In genomic region chr3L:10352066-10352957, dm6 we compare ENCODE assay signal across 1 fruit fly cellular context.
A peak's percentile ranks its signal among the peaks of the same experiment; 100 is the strongest.
TF ChIP-seq lines count a peak whose summit lies in the region.

No protein-coding gene starts in this region.

TF ChIP-seq in whole organism, embryonic, 481 proteins besides CTCF, POLR2A, EP300 and RAD21 (continued from another document and continues in another):
- no peak for TF ChIP-seq sc (optimal IDR thresholded peaks at IDR 0.05; lab: Kevin White, UChicago)
- peak; percentile 81 for TF ChIP-seq sc (GFP tag; optimal IDR thresholded peaks at IDR 0.05; lab: Kevin White, UChicago)
- no peak for TF ChIP-seq CHES-1-like (GFP tag; optimal IDR thresholded peaks at IDR 0.05; lab: Kevin White, UChicago)
- TF ChIP-seq CG12391 (tag; optimal IDR thresholded peaks at IDR 0.05; lab: Kevin White, UChicago), result peak; percentile 86
- TF ChIP-seq pzg (GFP tag; optimal IDR thresholded peaks at IDR 0.05; lab: Kevin White, UChicago), result no peak
- peak; percentile 59; the same call in 1 of the 2 replicates for TF ChIP-seq E2f2 (GFP tag; IDR thresholded peaks at IDR 0.05; lab: Robert Waterston, UW)
- peak; percentile 78 for TF ChIP-seq row (GFP tag; IDR thresholded peaks at IDR 0.05; lab: Robert Waterston, UW)
- peak; percentile 88 for TF ChIP-seq Ets65A (GFP tag; lab: Kevin White, UChicago)
- TF ChIP-seq CG14710 (tag; optimal IDR thresholded peaks at IDR 0.05; lab: Kevin White, UChicago), result peak; percentile 88
- TF ChIP-seq tna (GFP tag; IDR thresholded peaks at IDR 0.05; lab: Robert Waterston, UW; ENCODE audit: partially characterized antibody), result no peak
- no peak for TF ChIP-seq CG16813 (GFP tag; IDR thresholded peaks at IDR 0.05; lab: Robert Waterston, UW; ENCODE audit: partially characterized antibody)
- TF ChIP-seq CG2202 (tag; optimal IDR thresholded peaks at IDR 0.05; lab: Kevin White, UChicago), result peak; percentile 68
- TF ChIP-seq CG17385 (GFP tag; optimal IDR thresholded peaks at IDR 0.05; lab: Kevin White, UChicago), result peak; percentile 62
- TF ChIP-seq CG13287 (GFP tag; IDR thresholded peaks at IDR 0.05; lab: Robert Waterston, UW; ENCODE audit: partially characterized antibody), result no peak
- peak; percentile 52 for TF ChIP-seq CG7271 (tag; optimal IDR thresholded peaks at IDR 0.05; lab: Kevin White, UChicago)
- TF ChIP-seq CG31224 (GFP tag; IDR thresholded peaks at IDR 0.05; lab: Robert Waterston, UW), result no peak
- TF ChIP-seq mam (GFP tag; optimal IDR thresholded peaks at IDR 0.05; lab: Kevin White, UChicago), result no peak
- TF ChIP-seq CG10366 (GFP tag; IDR thresholded peaks at IDR 0.05; lab: Robert Waterston, UW), result peak; percentile 46
- TF ChIP-seq CG12769 (tag; optimal IDR thresholded peaks at IDR 0.05; lab: Kevin White, UChicago), result no peak
- TF ChIP-seq da (GFP tag; optimal IDR thresholded peaks at IDR 0.05; lab: Kevin White, UChicago), result no peak
- no peak for TF ChIP-seq slp2 (GFP tag; optimal IDR thresholded peaks at IDR 0.05; lab: Kevin White, UChicago)
- TF ChIP-seq Meics (GFP tag; optimal IDR thresholded peaks at IDR 0.05; lab: Kevin White, UChicago), result peak; percentile 44
- TF ChIP-seq CG13624 (GFP tag; optimal IDR thresholded peaks at IDR 0.05; lab: Kevin White, UChicago), result no peak
- peak; percentile 77 for TF ChIP-seq stc (GFP tag; IDR thresholded peaks at IDR 0.05; lab: Robert Waterston, UW)
- TF ChIP-seq bbx (GFP tag; IDR thresholded peaks at IDR 0.05; lab: Robert Waterston, UW; ENCODE audit: partially characterized antibody), result no peak
- peak; percentile 59 for TF ChIP-seq CG11723 (GFP tag; optimal IDR thresholded peaks at IDR 0.05; lab: Kevin White, UChicago)
- TF ChIP-seq prd (optimal IDR thresholded peaks at IDR 0.05; lab: Kevin White, UChicago), result no peak
- TF ChIP-seq prd (GFP tag; IDR thresholded peaks at IDR 0.05; lab: Robert Waterston, UW), result peak; percentile 79
- peak; percentile 90 for TF ChIP-seq Xrp1 (GFP tag; IDR thresholded peaks at IDR 0.05; lab: Robert Waterston, UW)
- TF ChIP-seq CG9932 (GFP tag; IDR thresholded peaks at IDR 0.05; lab: Robert Waterston, UW), result no peak
- peak; percentile 62 for TF ChIP-seq CG12104 (GFP tag; optimal IDR thresholded peaks at IDR 0.05; lab: Kevin White, UChicago)
- 0 out of 3 replicates have a peak, but pooled peaks have one; percentile 51 for TF ChIP-seq CG2199 (GFP tag; IDR thresholded peaks at IDR 0.05; lab: Robert Waterston, UW)
- peak; percentile 75; the same call in 2 of the 3 replicates for TF ChIP-seq CG3726 (GFP tag; IDR thresholded peaks at IDR 0.05; lab: Robert Waterston, UW)
- TF ChIP-seq tll (GFP tag; optimal IDR thresholded peaks at IDR 0.05; lab: Kevin White, UChicago), result no peak
- TF ChIP-seq Antp (GFP tag; optimal IDR thresholded peaks at IDR 0.05; lab: Kevin White, UChicago), result no peak
- TF ChIP-seq nom (GFP tag; optimal IDR thresholded peaks at IDR 0.05; lab: Kevin White, UChicago), result peak; percentile 97
- TF ChIP-seq CG10462 (GFP tag; optimal IDR thresholded peaks at IDR 0.05; lab: Kevin White, UChicago), result peak; percentile 4
- no peak for TF ChIP-seq CkIIα-i1 (GFP tag; IDR thresholded peaks at IDR 0.05; lab: Robert Waterston, UW)
- peak; percentile 58 for TF ChIP-seq H2.0 (GFP tag; IDR thresholded peaks at IDR 0.05; lab: Robert Waterston, UW)
- peak; percentile 85 for TF ChIP-seq CG2678 (tag; optimal IDR thresholded peaks at IDR 0.05; lab: Kevin White, UChicago)
- peak; percentile 42 for TF ChIP-seq CG17186 (GFP tag; optimal IDR thresholded peaks at IDR 0.05; lab: Kevin White, UChicago)
- peak; percentile 87 for TF ChIP-seq sens (GFP tag; lab: Kevin White, UChicago)
- peak; percentile 44 for TF ChIP-seq Jarid2 (GFP tag; optimal IDR thresholded peaks at IDR 0.05; lab: Kevin White, UChicago)
- TF ChIP-seq so (GFP tag; IDR thresholded peaks at IDR 0.05; lab: Robert Waterston, UW), result peak; percentile 59; the same call in 1 of the 3 replicates
- no peak for TF ChIP-seq Dip2 (GFP tag; IDR thresholded peaks at IDR 0.05; lab: Robert Waterston, UW)
- TF ChIP-seq C15 (GFP tag; IDR thresholded peaks at IDR 0.05; lab: Robert Waterston, UW), result 0 out of 3 replicates have a peak, but pooled peaks have one; percentile 41
- peak; percentile 37 for TF ChIP-seq CG4707 (GFP tag; optimal IDR thresholded peaks at IDR 0.05; lab: Kevin White, UChicago)
- TF ChIP-seq CG6689 (GFP tag; IDR thresholded peaks at IDR 0.05; lab: Robert Waterston, UW), result peak; percentile 81
- no peak for TF ChIP-seq ash1 (GFP tag; optimal IDR thresholded peaks at IDR 0.05; lab: Kevin White, UChicago)
- TF ChIP-seq CG15696 (tag; optimal IDR thresholded peaks at IDR 0.05; lab: Kevin White, UChicago), result peak; percentile 12
- TF ChIP-seq lilli (GFP tag; optimal IDR thresholded peaks at IDR 0.05; lab: Kevin White, UChicago), result no peak
- TF ChIP-seq jigr1 (GFP tag; IDR thresholded peaks at IDR 0.05; lab: Robert Waterston, UW), result 0 out of 3 replicates have a peak, but pooled peaks have one; percentile 37
- TF ChIP-seq CG17328 (GFP tag; IDR thresholded peaks at IDR 0.05; lab: Robert Waterston, UW), result peak; percentile 68
- 0 out of 3 replicates have a peak, but pooled peaks have one; percentile 32 for TF ChIP-seq CG2889 (GFP tag; IDR thresholded peaks at IDR 0.05; lab: Robert Waterston, UW)
- TF ChIP-seq CG11695 (GFP tag; IDR thresholded peaks at IDR 0.05; lab: Robert Waterston, UW), result peak; percentile 73; the same call in 1 of the 3 replicates
- TF ChIP-seq CG11456 (GFP tag; IDR thresholded peaks at IDR 0.05; lab: Robert Waterston, UW), result no peak
- peak; percentile 77 for TF ChIP-seq CG32772 (GFP tag; IDR thresholded peaks at IDR 0.05; lab: Robert Waterston, UW)
- TF ChIP-seq danr (GFP tag; IDR thresholded peaks at IDR 0.05; lab: Robert Waterston, UW), result peak; percentile 58
- peak; percentile 39; the same call in 1 of the 2 replicates for TF ChIP-seq CG11247 (GFP tag; IDR thresholded peaks at IDR 0.05; lab: Robert Waterston, UW)
- no peak for TF ChIP-seq Ets97D (GFP tag; optimal IDR thresholded peaks at IDR 0.05; lab: Kevin White, UChicago)
- no peak for TF ChIP-seq Ravus (GFP tag; IDR thresholded peaks at IDR 0.05; lab: Robert Waterston, UW)
- no peak for TF ChIP-seq Bdp1 (GFP tag; optimal IDR thresholded peaks at IDR 0.05; lab: Kevin White, UChicago)
- peak; percentile 70 for TF ChIP-seq CG18764 (GFP tag; optimal IDR thresholded peaks at IDR 0.05; lab: Kevin White, UChicago)
- TF ChIP-seq mld (GFP tag; IDR thresholded peaks at IDR 0.05; lab: Robert Waterston, UW; ENCODE audit: partially characterized antibody), result no peak
- TF ChIP-seq Chrac-16 (GFP tag; optimal IDR thresholded peaks at IDR 0.05; lab: Kevin White, UChicago), result peak; percentile 47
- TF ChIP-seq scrt (GFP tag; optimal IDR thresholded peaks at IDR 0.05; lab: Kevin White, UChicago), result peak; percentile 40
- peak; percentile 30 for TF ChIP-seq CG17802 (tag; optimal IDR thresholded peaks at IDR 0.05; lab: Kevin White, UChicago)
- peak; percentile 82 for TF ChIP-seq oc (tag; optimal IDR thresholded peaks at IDR 0.05; lab: Kevin White, UChicago)
- TF ChIP-seq pum (GFP tag; optimal IDR thresholded peaks at IDR 0.05; lab: Kevin White, UChicago), result no peak
- peak; percentile 42 for TF ChIP-seq CG17568 (GFP tag; optimal IDR thresholded peaks at IDR 0.05; lab: Kevin White, UChicago)
- TF ChIP-seq kay (GFP tag; optimal IDR thresholded peaks at IDR 0.05; lab: Kevin White, UChicago), result no peak
- peak; percentile 77 for TF ChIP-seq CG10209 (GFP tag; optimal IDR thresholded peaks at IDR 0.05; lab: Kevin White, UChicago)
- no peak for TF ChIP-seq CrebB (tag; optimal IDR thresholded peaks at IDR 0.05; lab: Kevin White, UChicago)
- peak; percentile 82 for TF ChIP-seq az2 (GFP tag; optimal IDR thresholded peaks at IDR 0.05; lab: Kevin White, UChicago)
- TF ChIP-seq Adf1 (GFP tag; IDR thresholded peaks at IDR 0.05; lab: Robert Waterston, UW), result no peak
- TF ChIP-seq HLH3B (GFP tag; IDR thresholded peaks at IDR 0.05; lab: Robert Waterston, UW), result peak; percentile 77
- peak; percentile 71 for TF ChIP-seq Xbp1 (GFP tag; optimal IDR thresholded peaks at IDR 0.05; lab: Kevin White, UChicago)
- TF ChIP-seq eve (GFP tag; optimal IDR thresholded peaks at IDR 0.05; lab: Kevin White, UChicago), result peak in 1 of 2 experiments; percentile 68
- TF ChIP-seq cg (GFP tag; optimal IDR thresholded peaks at IDR 0.05; lab: Kevin White, UChicago), result no peak
- peak; percentile 44; the same call in 1 of the 3 replicates for TF ChIP-seq gce (GFP tag; IDR thresholded peaks at IDR 0.05; lab: Robert Waterston, UW)
- TF ChIP-seq pita (GFP tag; optimal IDR thresholded peaks at IDR 0.05; lab: Kevin White, UChicago), result no peak
- no peak for TF ChIP-seq aop (GFP tag; IDR thresholded peaks at IDR 0.05; lab: Robert Waterston, UW)
- peak; percentile 66 for TF ChIP-seq org-1 (GFP tag; optimal IDR thresholded peaks at IDR 0.05; lab: Kevin White, UChicago)
- peak; percentile 94 for TF ChIP-seq CG2712 (tag; optimal IDR thresholded peaks at IDR 0.05; lab: Kevin White, UChicago)
- peak; percentile 85 for TF ChIP-seq dmrt11E (tag; optimal IDR thresholded peaks at IDR 0.05; lab: Kevin White, UChicago)
- peak; percentile 82 for TF ChIP-seq PHDP (tag; optimal IDR thresholded peaks at IDR 0.05; lab: Kevin White, UChicago)
- no peak for TF ChIP-seq zen2 (GFP tag; IDR thresholded peaks at IDR 0.05; lab: Robert Waterston, UW; ENCODE audit: partially characterized antibody)
- peak; percentile 92 for TF ChIP-seq gem (tag; optimal IDR thresholded peaks at IDR 0.05; lab: Kevin White, UChicago)
- TF ChIP-seq ro (GFP tag; IDR thresholded peaks at IDR 0.05; lab: Robert Waterston, UW), result no peak
- no peak for TF ChIP-seq p53 (GFP tag; optimal IDR thresholded peaks at IDR 0.05; lab: Kevin White, UChicago)
- peak; percentile 64 for TF ChIP-seq Six4 (GFP tag; optimal IDR thresholded peaks at IDR 0.05; lab: Kevin White, UChicago)
- no peak for TF ChIP-seq ERR (GFP tag; optimal IDR thresholded peaks at IDR 0.05; lab: Kevin White, UChicago)
- peak; percentile 78 for TF ChIP-seq Ptx1 (GFP tag; IDR thresholded peaks at IDR 0.05; lab: Robert Waterston, UW)
- no peak for TF ChIP-seq CG31388 (GFP tag; optimal IDR thresholded peaks at IDR 0.05; lab: Kevin White, UChicago)
- TF ChIP-seq trh (GFP tag; optimal IDR thresholded peaks at IDR 0.05; lab: Kevin White, UChicago), result peak; percentile 10
- peak; percentile 63; the same call in 2 of the 3 replicates for TF ChIP-seq H15 (GFP tag; IDR thresholded peaks at IDR 0.05; lab: Robert Waterston, UW)
- no peak for TF ChIP-seq br (optimal IDR thresholded peaks at IDR 0.05; lab: Kevin White, UChicago)
- TF ChIP-seq Oaz (GFP tag; IDR thresholded peaks at IDR 0.05; lab: Robert Waterston, UW), result no peak
- no peak for TF ChIP-seq CG1832 (GFP tag; optimal IDR thresholded peaks at IDR 0.05; lab: Kevin White, UChicago)
- no peak for TF ChIP-seq Neu2 (GFP tag; optimal IDR thresholded peaks at IDR 0.05; lab: Kevin White, UChicago; ENCODE audit: borderline replicate concordance)
- TF ChIP-seq mirr (GFP tag; optimal IDR thresholded peaks at IDR 0.05; lab: Kevin White, UChicago), result no peak
- TF ChIP-seq nerfin-2 (GFP tag; IDR thresholded peaks at IDR 0.05; lab: Robert Waterston, UW; ENCODE audit: partially characterized antibody), result no peak
- TF ChIP-seq CG10274 (GFP tag; optimal IDR thresholded peaks at IDR 0.05; lab: Kevin White, UChicago), result peak; percentile 38
- TF ChIP-seq Awh (GFP tag; IDR thresholded peaks at IDR 0.05; lab: Robert Waterston, UW), result peak; percentile 58
- TF ChIP-seq CG4404 (GFP tag; IDR thresholded peaks at IDR 0.05; lab: Robert Waterston, UW), result 0 out of 2 replicates have a peak, but pooled peaks have one; percentile 19
- TF ChIP-seq exex (tag; optimal IDR thresholded peaks at IDR 0.05; lab: Kevin White, UChicago), result no peak
- TF ChIP-seq dan (GFP tag; IDR thresholded peaks at IDR 0.05; lab: Robert Waterston, UW), result no peak
- no peak for TF ChIP-seq Dfd (GFP tag; optimal IDR thresholded peaks at IDR 0.05; lab: Kevin White, UChicago)
- peak; percentile 80 for TF ChIP-seq Spps (tag; optimal IDR thresholded peaks at IDR 0.05; lab: Kevin White, UChicago)
- no peak for TF ChIP-seq CG2120 (GFP tag; optimal IDR thresholded peaks at IDR 0.05; lab: Kevin White, UChicago)
- TF ChIP-seq dimm (GFP tag; IDR thresholded peaks at IDR 0.05; lab: Robert Waterston, UW), result no peak
- TF ChIP-seq dysf (GFP tag; IDR thresholded peaks at IDR 0.05; lab: Robert Waterston, UW), result peak; percentile 69
- peak; percentile 27 for TF ChIP-seq Med (GFP tag; lab: Kevin White, UChicago)
- TF ChIP-seq CG34376 (GFP tag; optimal IDR thresholded peaks at IDR 0.05; lab: Kevin White, UChicago), result no peak
- TF ChIP-seq CG18599 (GFP tag; optimal IDR thresholded peaks at IDR 0.05; lab: Kevin White, UChicago), result peak; percentile 67
- peak; percentile 67 for TF ChIP-seq salm (tag; optimal IDR thresholded peaks at IDR 0.05; lab: Kevin White, UChicago)
- peak; percentile 53; the same call in 1 of the 2 replicates for TF ChIP-seq sens-2 (GFP tag; IDR thresholded peaks at IDR 0.05; lab: Robert Waterston, UW)
- no peak for TF ChIP-seq CG6791 (GFP tag; IDR thresholded peaks at IDR 0.05; lab: Robert Waterston, UW; ENCODE audit: partially characterized antibody)
- peak; percentile 27 for TF ChIP-seq CG18476 (GFP tag; optimal IDR thresholded peaks at IDR 0.05; lab: Kevin White, UChicago)
- peak; percentile 76 for TF ChIP-seq wor (GFP tag; IDR thresholded peaks at IDR 0.05; lab: Robert Waterston, UW)
- TF ChIP-seq CG16815 (GFP tag; optimal IDR thresholded peaks at IDR 0.05; lab: Kevin White, UChicago), result peak; percentile 44
- peak; percentile 65 for TF ChIP-seq esg (GFP tag; conservative IDR thresholded peaks at IDR 0.05; lab: Robert Waterston, UW)
- TF ChIP-seq CG6654 (GFP tag; optimal IDR thresholded peaks at IDR 0.05; lab: Kevin White, UChicago), result peak; percentile 10
- no peak for TF ChIP-seq bigmax (GFP tag; optimal IDR thresholded peaks at IDR 0.05; lab: Kevin White, UChicago)
- no peak for TF ChIP-seq CG7963 (GFP tag; IDR thresholded peaks at IDR 0.05; lab: Robert Waterston, UW; ENCODE audit: partially characterized antibody)
- TF ChIP-seq eyg (GFP tag; optimal IDR thresholded peaks at IDR 0.05; lab: Kevin White, UChicago), result no peak
- TF ChIP-seq unpg (GFP tag; optimal IDR thresholded peaks at IDR 0.05; lab: Kevin White, UChicago), result peak; percentile 87
- TF ChIP-seq amos (GFP tag; IDR thresholded peaks at IDR 0.05; lab: Robert Waterston, UW; ENCODE audit: partially characterized antibody), result no peak
- TF ChIP-seq MBD-R2 (GFP tag; IDR thresholded peaks at IDR 0.05; lab: Robert Waterston, UW), result no peak
- TF ChIP-seq Dll (GFP tag; IDR thresholded peaks at IDR 0.05; lab: Robert Waterston, UW; ENCODE audit: partially characterized antibody), result no peak
- TF ChIP-seq CG12299 (tag; optimal IDR thresholded peaks at IDR 0.05; lab: Kevin White, UChicago), result peak; percentile 37
- no peak for TF ChIP-seq CG7786 (GFP tag; optimal IDR thresholded peaks at IDR 0.05; lab: Kevin White, UChicago)
